Fruit fly (Drosophila melanogaster) whole organism, embryonic: ENCODE data around the gene CG17202.

Experiments
- CG10209 ChIP-seq: fragments of 200-800 bp; sonication (Bioruptor generic); optimal IDR thresholded peaks from 3 replicates; lab custom pipeline; 2017; ENCODE audit warnings: missing biosample characterization, mild to moderate bottlenecking, missing genetic modification characterization, missing genetic modification reagents
- CG1024 ChIP-seq: fragments of 200-800 bp; sonication (Bioruptor generic); IDR thresholded peaks from 2 replicates; pipeline ENCODE4 v1.3.6; 2022; ENCODE audit warnings: missing biosample characterization, missing genetic modification characterization
- CG11456 ChIP-seq: fragments of 200-800 bp; sonication (Bioruptor generic); IDR thresholded peaks from 3 replicates; pipeline ENCODE4 v1.3.6; 2022; ENCODE audit warnings: missing biosample characterization, missing genetic modification characterization
- CG12071 ChIP-seq: fragments of 200-800 bp; sonication (Bioruptor generic); optimal IDR thresholded peaks from 3 replicates; lab custom pipeline; 2018; ENCODE audit warnings: missing biosample characterization, mild to moderate bottlenecking, missing genetic modification characterization
- CG12104 ChIP-seq: fragments of 200-800 bp; sonication (Bioruptor generic); optimal IDR thresholded peaks from 3 replicates; lab custom pipeline; 2016; ENCODE audit warnings: missing biosample characterization, missing genetic modification characterization
- CG1233 ChIP-seq: fragments of 200-800 bp; sonication (Bioruptor generic); optimal IDR thresholded peaks from 4 replicates; lab custom pipeline; 2018; ENCODE audit warnings: missing biosample characterization, mild to moderate bottlenecking, missing genetic modification characterization
- CG14965 ChIP-seq: fragments of 200-800 bp; sonication (Bioruptor generic); optimal IDR thresholded peaks from 2 replicates; lab custom pipeline; 2016; ENCODE audit warnings: missing biosample characterization, missing genetic modification characterization, borderline replicate concordance
- CG17802 ChIP-seq: fragments of 200-800 bp; sonication (Bioruptor generic); optimal IDR thresholded peaks from 2 replicates; lab custom pipeline; 2018; ENCODE audit warnings: missing biosample characterization, mild to moderate bottlenecking, missing genetic modification characterization, moderate library complexity
- CG2199 ChIP-seq: fragments of 200-800 bp; sonication (Bioruptor generic); IDR thresholded peaks from 3 replicates; pipeline ENCODE4 v1.3.6; 2022; ENCODE audit warnings: missing biosample characterization, missing genetic modification characterization
- CG42726 ChIP-seq: fragments of 200-800 bp; sonication (Bioruptor generic); IDR thresholded peaks from 2 replicates; pipeline ENCODE4 v1.3.6; 2022; ENCODE audit warnings: missing biosample characterization, missing genetic modification characterization; ENCODE audit not compliant: partially characterized antibody
- CG6791 ChIP-seq: fragments of 200-800 bp; sonication (Bioruptor generic); IDR thresholded peaks from 3 replicates; pipeline ENCODE4 v1.3.6; 2022; ENCODE audit warnings: missing biosample characterization, missing genetic modification characterization; ENCODE audit not compliant: partially characterized antibody
- CG6854 ChIP-seq: fragments of 200-800 bp; sonication (Bioruptor generic); optimal IDR thresholded peaks from 3 replicates; lab custom pipeline; 2017; ENCODE audit warnings: missing biosample characterization, mild to moderate bottlenecking, missing genetic modification characterization
- CG7987 ChIP-seq: fragments of 200-800 bp; sonication (Bioruptor generic); optimal IDR thresholded peaks from 2 replicates; lab custom pipeline; 2018; ENCODE audit warnings: missing biosample characterization, mild to moderate bottlenecking, missing genetic modification characterization, moderate library complexity
- D ChIP-seq, 2 experiments: fragments of 200-800 bp in 1 of 2; fragments of >200 bp in 1 of 2; sonication (Bioruptor generic) in 1 of 2; optimal IDR thresholded peaks; 2 replicates in 1 of 2; 3 replicates in 1 of 2; lab custom pipeline; 2017; ENCODE audit warnings: mild to moderate bottlenecking in 1 of 2, missing biosample characterization in 1 of 2, missing genetic modification characterization in 1 of 2, missing genetic modification reagents in 1 of 2
- Dad ChIP-seq: fragments of 200-800 bp; sonication (Bioruptor generic); optimal IDR thresholded peaks from 3 replicates; lab custom pipeline; 2016; ENCODE audit warnings: missing biosample characterization, missing genetic modification characterization
- Doc2 ChIP-seq: fragments of 200-800 bp; sonication (Bioruptor generic); IDR thresholded peaks from 2 replicates; pipeline ENCODE4 v1.3.6; 2022; ENCODE audit warnings: missing biosample characterization, missing genetic modification characterization
- E2f1 ChIP-seq: fragments of 200-800 bp; sonication (Bioruptor generic); IDR thresholded peaks from 2 replicates; pipeline ENCODE4 v1.3.6; 2022; ENCODE audit warnings: missing biosample characterization, missing genetic modification characterization
- Eip74EF ChIP-seq, 2 experiments: fragments of 200-800 bp in 1 of 2; fragments of >200 bp in 1 of 2; sonication (Bioruptor generic) in 1 of 2; optimal IDR thresholded peaks; 2 replicates each; lab custom pipeline; 2017 to 2019; ENCODE audit warnings: missing biosample characterization in 2 of 2, missing genetic modification characterization in 2 of 2, mild to moderate bottlenecking in 1 of 2, moderate library complexity in 1 of 2
- Ets97D ChIP-seq: fragments of 200-800 bp; sonication (Bioruptor generic); optimal IDR thresholded peaks from 3 replicates; lab custom pipeline; 2016; ENCODE audit warnings: missing biosample characterization, missing genetic modification characterization
- Hmx ChIP-seq: fragments of 200-800 bp; sonication (Bioruptor generic); optimal IDR thresholded peaks from 2 replicates; lab custom pipeline; 2016; ENCODE audit warnings: missing biosample characterization, missing genetic modification characterization
- Hr3 ChIP-seq: fragments of 200-800 bp; sonication (Bioruptor generic); optimal IDR thresholded peaks from 3 replicates; lab custom pipeline; 2016; ENCODE audit warnings: missing biosample characterization, missing genetic modification characterization
- Mad ChIP-seq: fragments of 200-800 bp; sonication (Bioruptor generic); optimal IDR thresholded peaks from 2 replicates; lab custom pipeline; 2016; ENCODE audit warnings: missing biosample characterization, missing genetic modification characterization
- Meics ChIP-seq: fragments of 200-800 bp; sonication (Bioruptor generic); optimal IDR thresholded peaks from 2 replicates; lab custom pipeline; 2017; ENCODE audit warnings: missing biosample characterization, mild to moderate bottlenecking, missing genetic modification characterization
- Myb ChIP-seq: fragments of 200-800 bp; sonication (Bioruptor generic); optimal IDR thresholded peaks from 2 replicates; lab custom pipeline; 2016; ENCODE audit warnings: missing biosample characterization, missing genetic modification characterization
- ac ChIP-seq: fragments of 200-800 bp; sonication (Bioruptor generic); optimal IDR thresholded peaks from 3 replicates; lab custom pipeline; 2017; ENCODE audit warnings: missing biosample characterization, mild to moderate bottlenecking, missing genetic modification characterization
- az2 ChIP-seq: fragments of 200-800 bp; sonication (Bioruptor generic); optimal IDR thresholded peaks from 3 replicates; lab custom pipeline; 2016; ENCODE audit warnings: missing biosample characterization, missing genetic modification characterization
- bcd ChIP-seq: fragments of 200-800 bp; sonication (Bioruptor generic); optimal IDR thresholded peaks from 2 replicates; lab custom pipeline; 2017; ENCODE audit warnings: missing biosample characterization, mild to moderate bottlenecking, missing genetic modification characterization
- cg ChIP-seq: fragments of 200-800 bp; sonication (Bioruptor generic); optimal IDR thresholded peaks from 3 replicates; lab custom pipeline; 2019; ENCODE audit warnings: missing biosample characterization, mild to moderate bottlenecking, missing genetic modification characterization, moderate library complexity
- chn ChIP-seq: fragments of 200-800 bp; sonication (Bioruptor generic); optimal IDR thresholded peaks from 2 replicates; lab custom pipeline; 2016; ENCODE audit warnings: missing biosample characterization, missing genetic modification characterization
- crol ChIP-seq: fragments of 200-800 bp; sonication (Bioruptor generic); IDR thresholded peaks from 2 replicates; pipeline ENCODE4 v1.3.6; 2022; ENCODE audit warnings: missing biosample characterization, missing genetic modification characterization
- cwo ChIP-seq: fragments of 200-800 bp; sonication (Bioruptor generic); optimal IDR thresholded peaks from 3 replicates; lab custom pipeline; 2017; ENCODE audit warnings: missing biosample characterization, missing genetic modification characterization, mild to moderate bottlenecking, moderate library complexity, missing genetic modification reagents
- dmrt99B ChIP-seq: fragments of 200-800 bp; sonication (Bioruptor generic); optimal IDR thresholded peaks from 2 replicates; lab custom pipeline; 2018; ENCODE audit warnings: missing biosample characterization, mild to moderate bottlenecking, missing genetic modification characterization, moderate library complexity
- fd96Cb ChIP-seq: fragments of 200-800 bp; sonication (Bioruptor generic); optimal IDR thresholded peaks from 2 replicates; lab custom pipeline; 2018; ENCODE audit warnings: missing biosample characterization, mild to moderate bottlenecking, missing genetic modification characterization, moderate library complexity
- fru ChIP-seq: fragments of >200 bp; optimal IDR thresholded peaks from 2 replicates; lab custom pipeline; 2017
- gcm ChIP-seq: fragments of 200-800 bp; sonication (Bioruptor generic); optimal IDR thresholded peaks from 2 replicates; lab custom pipeline; 2019; ENCODE audit warnings: missing biosample characterization, mild to moderate bottlenecking, missing genetic modification characterization, moderate library complexity
- grn ChIP-seq: fragments of 200-800 bp; sonication (Bioruptor generic); optimal IDR thresholded peaks from 3 replicates; lab custom pipeline; 2017; ENCODE audit warnings: missing biosample characterization, missing genetic modification characterization
- lilli ChIP-seq: fragments of 200-800 bp; sonication (Bioruptor generic); optimal IDR thresholded peaks from 3 replicates; lab custom pipeline; 2016; ENCODE audit warnings: missing biosample characterization, missing genetic modification characterization
- nmo ChIP-seq: fragments of 200-800 bp; sonication (Bioruptor generic); optimal IDR thresholded peaks from 2 replicates; lab custom pipeline; 2018; ENCODE audit warnings: missing biosample characterization, mild to moderate bottlenecking, missing genetic modification characterization, moderate library complexity
- nom ChIP-seq: fragments of 200-800 bp; sonication (Bioruptor generic); optimal IDR thresholded peaks from 2 replicates; lab custom pipeline; 2017; ENCODE audit warnings: missing biosample characterization, missing genetic modification characterization, mild to moderate bottlenecking, moderate library complexity, missing genetic modification reagents
- org-1 ChIP-seq: fragments of 200-800 bp; sonication (Bioruptor generic); optimal IDR thresholded peaks from 2 replicates; lab custom pipeline; 2017; ENCODE audit warnings: missing biosample characterization, missing genetic modification characterization
- pan ChIP-seq, 4 experiments: fragments of >200 bp in 3 of 4; fragments of 200-800 bp in 1 of 4; sonication (Bioruptor generic) in 1 of 4; optimal IDR thresholded peaks in 3 of 4; IDR thresholded peaks in 1 of 4; 2 replicates each; pipeline versions ENCODE4 v1.3.6 to Lab custom; 2017 to 2022; ENCODE audit warnings: missing biosample characterization in 2 of 4, missing genetic modification characterization in 2 of 4, mixed read lengths in 1 of 4
- peb ChIP-seq: fragments of 200-800 bp; sonication (Bioruptor generic); IDR thresholded peaks from 2 replicates; pipeline ENCODE4 v1.3.6; 2022; ENCODE audit warnings: missing biosample characterization, missing genetic modification characterization
- sens-2 ChIP-seq: fragments of 200-800 bp; sonication (Bioruptor generic); IDR thresholded peaks from 2 replicates; pipeline ENCODE4 v1.3.6; 2022; ENCODE audit warnings: missing biosample characterization, missing genetic modification characterization
- sob ChIP-seq: fragments of 200-800 bp; sonication (Bioruptor generic); IDR thresholded peaks from 2 replicates; pipeline ENCODE4 v1.3.6; 2022; ENCODE audit warnings: missing biosample characterization, missing genetic modification characterization
- sr ChIP-seq: fragments of 200-800 bp; sonication (Bioruptor generic); IDR thresholded peaks from 3 replicates; pipeline ENCODE4 v1.3.6; 2022; ENCODE audit warnings: missing biosample characterization, missing genetic modification characterization
- ssp ChIP-seq: fragments of 200-800 bp; sonication (Bioruptor generic); IDR thresholded peaks from 2 replicates; pipeline ENCODE4 v1.3.6; 2022; ENCODE audit warnings: missing biosample characterization, missing genetic modification characterization
- toy ChIP-seq: fragments of 200-800 bp; sonication (Bioruptor generic); IDR thresholded peaks from 2 replicates; pipeline ENCODE4 v1.3.6; 2022; ENCODE audit warnings: missing biosample characterization, missing genetic modification characterization
- twi ChIP-seq: fragments of 200-800 bp; optimal IDR thresholded peaks from 2 replicates; lab custom pipeline; 2019; ENCODE audit warnings: missing biosample characterization, mild to moderate bottlenecking, missing genetic modification characterization, moderate library complexity
- wor ChIP-seq: fragments of 200-800 bp; sonication (Bioruptor generic); IDR thresholded peaks from 2 replicates; pipeline ENCODE4 v1.3.6; 2022; ENCODE audit warnings: missing biosample characterization, missing genetic modification characterization

The CG17202 gene

DNA sequence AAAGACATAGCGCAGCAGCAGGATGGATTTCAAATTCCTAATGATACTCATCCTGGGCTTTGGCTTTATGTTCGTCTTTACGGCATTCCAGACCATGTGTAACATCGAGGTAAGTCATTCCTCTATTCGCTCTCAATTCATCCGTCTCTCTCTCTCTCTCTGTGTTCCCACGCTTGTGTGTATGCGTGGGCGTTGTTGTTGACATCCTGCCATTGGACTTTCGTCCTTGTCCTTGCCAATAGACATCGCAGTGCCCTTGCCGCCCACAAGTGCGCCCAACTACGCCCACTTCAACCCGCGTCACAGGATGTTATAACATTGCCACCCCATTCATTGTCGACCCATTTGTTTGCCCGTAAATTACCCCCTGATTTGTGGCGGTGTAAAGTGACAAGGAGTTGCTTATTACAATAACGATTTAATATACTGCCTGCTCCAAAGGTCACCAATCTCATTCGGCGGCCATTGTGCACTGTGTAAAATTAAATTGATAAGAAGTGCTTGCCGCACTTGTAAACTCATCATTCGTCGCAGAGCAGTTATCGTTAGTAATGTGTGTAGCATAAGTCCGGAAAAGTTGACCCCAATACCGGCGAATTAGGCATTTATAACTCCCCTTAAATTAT lies 27.2 kb downstream of the CG17202 start (continued):
- TF ChIP-seq CG12104 (GFP tag; lab: Kevin White, UChicago) = no peak
- no peak for TF ChIP-seq wor (GFP tag; lab: Robert Waterston, UW)
- no peak for TF ChIP-seq Hr3 (GFP tag; lab: Kevin White, UChicago)
- no peak for TF ChIP-seq CG7987
- no peak for TF ChIP-seq Myb (GFP tag; lab: Kevin White, UChicago)
- peak; percentile 60 for TF ChIP-seq nom (GFP tag; lab: Kevin White, UChicago)
- TF ChIP-seq fd96Cb (tag; lab: Kevin White, UChicago) = no peak
- TF ChIP-seq ssp = no peak
- no peak for TF ChIP-seq crol (GFP tag; lab: Robert Waterston, UW)
- TF ChIP-seq Ets97D (GFP tag; lab: Kevin White, UChicago) = no peak
- peak; percentile 33 for TF ChIP-seq cg
- no peak for TF ChIP-seq Mad (GFP tag; lab: Kevin White, UChicago)
- TF ChIP-seq E2f1 (GFP tag; lab: Robert Waterston, UW) = no peak
- no peak for TF ChIP-seq CG14965 (GFP tag; lab: Kevin White, UChicago)
- TF ChIP-seq bcd (GFP tag; lab: Kevin White, UChicago) = no peak
- TF ChIP-seq nmo (GFP tag; lab: Kevin White, UChicago) = no peak
- no peak for TF ChIP-seq pan (optimal IDR thresholded peaks at IDR 0.05; lab: Kevin White, UChicago)
- TF ChIP-seq pan (GFP tag; optimal IDR thresholded peaks at IDR 0.05 in 1 of 2, IDR thresholded peaks at IDR 0.05 in 1 of 2) = peak in 1 of 2 experiments; percentile 7
- no peak for TF ChIP-seq Hmx (GFP tag; lab: Kevin White, UChicago)
- TF ChIP-seq CG2199 (GFP tag; lab: Robert Waterston, UW) = 0 out of 3 replicates have a peak, but pooled peaks have one; percentile 32
- TF ChIP-seq CG6791 = no peak
- TF ChIP-seq peb (GFP tag; lab: Robert Waterston, UW) = no peak
- TF ChIP-seq CG6854 (GFP tag; lab: Kevin White, UChicago) = no peak
- peak; percentile 18 for TF ChIP-seq CG12071 (GFP tag; lab: Kevin White, UChicago)
- TF ChIP-seq ac (GFP tag; lab: Kevin White, UChicago) = no peak
- TF ChIP-seq cwo = no peak
- TF ChIP-seq chn (GFP tag; lab: Kevin White, UChicago) = peak; percentile 49
- no peak for TF ChIP-seq CG17802 (tag; lab: Kevin White, UChicago)
- TF ChIP-seq CG1024 (GFP tag; lab: Robert Waterston, UW) = no peak
- no peak for TF ChIP-seq Meics
- 0 out of 3 replicates have a peak, but pooled peaks have one; percentile 3 for TF ChIP-seq CG11456
- 0 out of 2 replicates have a peak, but pooled peaks have one; percentile 21 for TF ChIP-seq sob (GFP tag; lab: Robert Waterston, UW)
- TF ChIP-seq grn (GFP tag; lab: Kevin White, UChicago) = no peak
- TF ChIP-seq Eip74EF (GFP tag; optimal IDR thresholded peaks at IDR 0.05; lab: Kevin White, UChicago) = no peak
- no peak for TF ChIP-seq D (optimal IDR thresholded peaks at IDR 0.05; lab: Kevin White, UChicago)
- no peak for TF ChIP-seq D (GFP tag; optimal IDR thresholded peaks at IDR 0.05; lab: Kevin White, UChicago)
- TF ChIP-seq toy (GFP tag; lab: Robert Waterston, UW) = no peak
- peak; percentile 76; the same call in 2 of the 3 replicates for TF ChIP-seq sr (GFP tag; lab: Robert Waterston, UW)
- TF ChIP-seq org-1 (GFP tag; lab: Kevin White, UChicago) = no peak
- no peak for TF ChIP-seq gcm (GFP tag; lab: Kevin White, UChicago)
- no peak for TF ChIP-seq az2
- TF ChIP-seq CG42726 = no peak
- no peak for TF ChIP-seq CG1233 (GFP tag; lab: Kevin White, UChicago)
- no peak for TF ChIP-seq sens-2 (GFP tag; lab: Robert Waterston, UW)
- TF ChIP-seq twi = no peak
- TF ChIP-seq fru = no peak
- TF ChIP-seq Doc2 (GFP tag; lab: Robert Waterston, UW) = no peak
- TF ChIP-seq CG10209 = no peak
- TF ChIP-seq lilli = no peak
- TF ChIP-seq Dad (GFP tag; lab: Kevin White, UChicago) = no peak
- TF ChIP-seq dmrt99B (tag; lab: Kevin White, UChicago) = no peak
